Worm (Caenorhabditis elegans) whole organism, dauer: ENCODE data around the gene F53B3.3.

ENCODE experiments used
- unc-62 ChIP-seq: sonication (generic microtip); optimal IDR thresholded peaks from 2 replicates; lab custom pipeline; 2017; ENCODE audit warnings: missing biosample characterization, missing genetic modification reagents, missing genetic modification characterization

F53B3.3 gene

ce11 chrX:2891141-2891739 is 20.3 kb upstream of the F53B3.3 start, which contains the start of gene B0410.3:
Gene B0410.3 (minus strand): TSS chrX:2891491.
- TF ChIP-seq unc-62 (GFP tag; lab: Kevin White, UChicago), result no peak

DNA sequence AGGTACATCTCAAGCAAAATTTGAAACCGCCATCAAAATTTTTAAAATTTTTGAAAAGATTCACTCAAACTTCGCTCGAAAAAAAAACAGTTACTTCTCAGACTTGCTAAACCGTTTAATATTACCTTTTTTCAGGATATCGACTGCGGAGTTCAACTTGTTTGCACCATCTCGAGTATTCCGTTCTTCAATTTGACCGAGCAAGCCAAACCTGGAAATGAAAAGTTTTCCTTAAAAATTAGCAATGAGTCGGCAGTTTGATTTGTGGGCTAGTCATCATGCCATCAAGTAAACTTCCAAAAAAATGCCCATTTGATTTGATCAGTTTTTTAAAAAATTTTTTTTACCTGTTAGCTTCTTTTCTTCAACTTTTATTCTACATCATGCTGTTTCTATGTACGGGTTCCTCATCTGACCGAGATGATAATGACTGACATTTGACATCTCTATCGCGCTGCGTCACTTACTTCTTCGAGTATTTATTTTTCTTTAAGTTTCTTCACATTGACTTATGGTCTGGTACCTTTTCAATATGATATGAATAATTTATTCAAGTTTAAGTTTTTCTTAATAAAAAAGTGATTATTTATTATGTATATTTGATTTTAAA is 19.2 kb upstream of the F53B3.3 start:
- TF ChIP-seq unc-62 (GFP tag; lab: Kevin White, UChicago), result no peak

ce11 chrX:2885318-2885908 is 14.5 kb upstream of the F53B3.3 start, which contains the start of gene vang-1:
Gene vang-1 (plus strand): TSS chrX:2885858.
- TF ChIP-seq unc-62 (GFP tag; lab: Kevin White, UChicago), result no peak

DNA sequence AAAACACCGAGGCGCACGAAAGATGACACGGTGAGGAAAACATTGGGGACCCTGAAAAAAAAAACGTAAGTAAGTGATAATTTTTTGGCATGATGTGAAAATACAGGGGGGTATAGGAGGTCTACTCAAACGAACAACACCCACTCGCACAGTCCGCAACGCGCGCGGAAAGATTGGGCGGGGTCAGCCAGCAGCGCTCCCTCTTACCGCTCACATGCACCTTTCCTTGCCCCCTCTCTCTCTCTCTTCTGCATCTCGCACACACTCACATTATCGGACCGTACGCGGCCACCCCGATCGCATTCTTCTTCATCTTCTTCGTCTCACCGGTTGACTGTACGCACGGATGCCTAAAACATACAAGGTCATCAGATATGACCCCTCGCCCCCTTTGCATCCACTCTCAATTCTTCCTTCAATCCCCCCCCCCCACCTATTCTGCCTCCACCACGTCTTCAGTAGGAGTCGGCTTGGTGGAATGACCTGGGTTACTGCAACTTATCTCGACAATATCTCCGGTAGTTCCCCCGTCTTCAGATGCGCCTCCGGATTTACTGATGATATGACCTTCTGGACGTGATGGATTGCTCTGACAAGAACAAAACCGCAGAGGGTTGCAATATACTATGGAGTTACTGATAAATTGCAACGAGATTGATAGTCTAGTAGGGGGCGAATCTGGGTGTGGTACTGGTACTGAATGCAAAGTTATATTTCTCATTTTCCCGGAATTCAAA is 8.8 kb upstream of the F53B3.3 start, which contains the start of gene F53B3.5:
Gene F53B3.5, minus strand, starts transcription at position 51 of the 737 bp plus-strand sequence.
- TF ChIP-seq unc-62 (GFP tag; lab: Kevin White, UChicago), result no peak

ce11 chrX:2877433-2877832 is 6.5 kb upstream of the F53B3.3 start:
- TF ChIP-seq unc-62 (GFP tag; lab: Kevin White, UChicago), result no peak

- TF ChIP-seq unc-62 (GFP tag; lab: Kevin White, UChicago), result no peak
Measured at ce11 chrX:2874598-2874997, 3.7 kb upstream of the F53B3.3 start.

DNA sequence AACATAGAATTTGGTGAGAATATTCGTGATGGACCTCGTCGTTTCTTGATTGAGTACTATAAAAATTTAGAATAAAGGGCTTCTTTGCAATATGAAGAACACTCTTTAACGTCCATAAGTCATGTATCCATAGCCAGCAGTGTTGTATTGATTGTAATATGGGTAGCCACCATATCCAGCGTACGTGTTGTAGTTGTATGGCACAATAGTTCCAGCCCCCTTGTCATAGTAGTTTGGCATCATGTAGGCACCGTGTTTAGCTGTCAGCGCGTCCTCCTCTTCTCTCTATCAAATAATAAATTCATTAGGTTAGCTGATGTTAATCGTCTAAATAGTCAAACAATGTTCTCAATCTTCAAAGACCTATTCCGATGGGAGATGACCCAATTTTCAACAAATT is 2.3 kb upstream of the F53B3.3 start:
- no peak for TF ChIP-seq unc-62 (GFP tag; lab: Kevin White, UChicago)

ce11 chrX:2865591-2866217 is 5.2 kb downstream of the F53B3.3 start:
- TF ChIP-seq unc-62 (GFP tag; lab: Kevin White, UChicago), result no peak

- no peak for TF ChIP-seq unc-62 (GFP tag; lab: Kevin White, UChicago)
Measured at ce11 chrX:2863946-2864345, 7.0 kb downstream of the F53B3.3 start, which contains the start of gene F53B3.6. Gene F53B3.6 (plus strand): TSS chrX:2864229.

- no peak for TF ChIP-seq unc-62 (GFP tag; lab: Kevin White, UChicago)
Measured at ce11 chrX:2862372-2862771, 8.6 kb downstream of the F53B3.3 start, which contains the start of gene comt-1. Gene comt-1 (minus strand): TSS chrX:2862472.

DNA sequence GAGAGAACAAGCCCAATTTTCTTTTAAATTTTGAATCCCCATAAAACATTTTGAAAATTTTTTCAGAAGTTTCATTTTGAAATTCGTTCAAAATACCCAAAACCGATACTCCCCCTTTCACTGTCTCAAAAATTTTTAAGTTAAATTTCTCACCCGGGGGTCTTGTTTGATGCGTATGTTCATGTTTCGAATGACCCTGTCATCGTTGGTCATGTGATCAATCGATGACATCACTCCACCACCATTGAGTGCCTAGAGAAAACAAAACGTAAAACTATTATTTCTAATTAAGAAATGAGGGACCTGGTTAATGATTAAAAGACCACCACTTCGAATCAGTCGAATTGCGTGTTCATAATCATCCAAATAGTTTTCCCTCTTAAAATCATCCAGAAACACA is 12.6 kb downstream of the F53B3.3 start:
- no peak for TF ChIP-seq unc-62 (GFP tag; lab: Kevin White, UChicago)

ce11 chrX:2857070-2857825 is 13.7 kb downstream of the F53B3.3 start, which contains the start of gene tra-4:
Gene tra-4 (minus strand): TSS chrX:2857603.
- no peak for TF ChIP-seq unc-62 (GFP tag; lab: Kevin White, UChicago)

ce11 chrX:2853963-2854362 is 17.0 kb downstream of the F53B3.3 start:
- TF ChIP-seq unc-62 (GFP tag; lab: Kevin White, UChicago), result no peak

DNA sequence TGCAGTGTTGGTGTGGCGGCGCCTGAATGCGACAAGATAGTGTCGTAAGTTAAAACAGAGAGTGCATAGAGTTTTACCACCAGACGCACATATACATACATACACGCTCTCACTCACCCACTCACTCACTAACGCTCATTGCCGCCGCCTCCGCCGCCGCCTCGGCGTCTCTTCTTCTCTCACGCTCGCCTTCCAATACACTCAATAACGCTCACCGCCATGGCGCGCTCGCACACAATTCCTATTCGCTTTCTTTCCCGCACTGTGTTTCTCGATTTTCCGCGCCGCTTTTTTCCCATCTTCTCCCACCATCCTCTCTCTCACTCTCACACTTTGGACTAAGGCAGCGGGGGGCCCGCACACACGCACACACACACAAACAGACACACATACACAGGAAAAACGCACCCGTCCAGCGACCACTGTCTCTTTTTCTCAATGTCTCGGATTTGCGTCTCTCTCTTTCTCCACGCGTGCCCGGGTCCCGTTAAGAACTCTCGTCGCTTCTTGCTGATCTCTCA is 18.5 kb downstream of the F53B3.3 start, which contains the start of gene kin-29:
Gene kin-29, minus strand, starts transcription at position 51 of the 521 bp plus-strand sequence.
- no peak for TF ChIP-seq unc-62 (GFP tag; lab: Kevin White, UChicago)
